Worm (Caenorhabditis elegans) whole organism, midembryonic: ENCODE data around the gene tag-124.

ENCODE experiments used
- T22C8.4 ChIP-seq: fragments of 200-800 bp; sonication (Bioruptor generic); IDR thresholded peaks from 2 replicates; pipeline ENCODE4 v1.3.6; 2022; ENCODE audit warnings: missing genetic modification characterization, missing compliant biosample characterization
- cog-1 ChIP-seq: sonication (generic microtip); optimal IDR thresholded peaks from 2 replicates; lab custom pipeline; 2016; ENCODE audit warnings: missing genetic modification characterization, missing compliant biosample characterization
- ztf-23 ChIP-seq: fragments of 200-800 bp; sonication (Bioruptor generic); IDR thresholded peaks from 2 replicates; pipeline ENCODE4 v1.3.6; 2022; ENCODE audit warnings: missing genetic modification reagents, missing genetic modification characterization, missing compliant biosample characterization

DNA sequence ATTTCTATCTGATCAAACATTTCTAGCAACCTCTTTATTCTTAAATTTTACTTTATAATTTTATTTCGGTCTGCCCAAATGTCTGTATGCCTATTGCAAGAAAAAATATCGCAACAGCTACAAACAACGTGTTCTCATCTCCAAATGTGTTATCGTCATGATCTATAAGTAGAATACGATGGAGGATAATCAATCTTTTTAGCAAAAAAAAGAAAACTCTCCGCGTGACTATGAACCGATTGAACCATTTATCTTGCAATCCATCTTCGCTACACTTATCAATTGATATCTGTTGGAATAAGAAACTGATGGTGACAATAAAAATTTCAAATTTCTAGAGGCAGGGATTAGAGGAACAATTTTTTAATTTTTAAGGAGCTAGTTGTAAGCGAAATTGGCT lies 14.9 kb downstream of the tag-124 start:
- TF ChIP-seq T22C8.4 (no peak), ztf-23 (GFP tag; lab: Robert Waterston, UW) (no peak), cog-1 (tag; lab: Kevin White, UChicago) (no peak)
